Worm (Caenorhabditis elegans): ENCODE results near the gene F28H7.2.

F28H7.2 gene

DNA sequence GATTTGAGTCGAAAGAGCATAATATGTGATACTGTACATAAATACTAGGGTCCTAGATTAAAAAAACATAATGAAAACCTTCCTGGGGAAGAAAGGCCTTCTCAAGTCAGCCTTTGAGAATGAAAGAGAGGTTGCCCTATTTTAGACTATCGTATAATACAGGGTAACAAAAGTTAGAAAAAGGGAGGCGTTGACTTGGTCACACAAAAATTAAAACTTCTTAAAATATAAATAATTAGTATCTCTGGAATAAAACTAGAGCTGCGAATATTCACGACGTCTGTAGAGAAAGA, 35.1 kb upstream of the F28H7.2 start:
- no peak for TF ChIP-seq efl-1 (optimal IDR thresholded peaks at IDR 0.05)
- peak in 1 of 2 experiments; percentile 84 for TF ChIP-seq efl-1 (GFP tag; optimal IDR thresholded peaks at IDR 0.05 in 1 of 2)
- no peak for TF ChIP-seq nhr-84 (tag; optimal IDR thresholded peaks at IDR 0.05)
- TF ChIP-seq nhr-11 (tag; optimal IDR thresholded peaks at IDR 0.05): no peak
- TF ChIP-seq C34B4.2 (tag; optimal IDR thresholded peaks at IDR 0.05): no peak
- TF ChIP-seq nhr-76 (tag; optimal IDR thresholded peaks at IDR 0.05): no peak
- TF ChIP-seq egl-13 (tag; optimal IDR thresholded peaks at IDR 0.05): no peak

DNA sequence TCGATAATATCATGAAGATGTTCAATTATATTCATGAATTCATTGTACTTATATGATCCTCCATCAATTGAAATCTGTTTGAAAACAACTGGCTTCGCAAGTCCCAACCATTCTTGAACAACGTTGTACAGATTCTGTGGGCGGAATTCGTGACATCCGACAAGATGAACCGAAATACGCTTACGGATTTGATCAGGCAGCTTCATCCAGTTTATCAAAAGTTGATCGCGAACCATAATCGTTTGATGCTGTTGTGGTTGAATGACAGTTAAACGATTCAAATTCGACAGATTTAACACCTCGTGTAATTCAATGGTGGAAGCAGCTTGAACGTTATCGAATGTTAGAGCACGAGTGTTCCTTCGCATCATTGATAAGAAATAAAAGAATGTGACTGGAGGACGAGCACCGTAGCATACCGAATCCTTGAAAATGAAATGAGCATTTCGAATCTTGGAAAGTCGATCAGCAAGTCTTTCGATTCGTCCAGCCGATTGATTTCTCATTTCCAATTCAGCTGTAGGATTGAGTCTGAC, 33.9 kb upstream of the F28H7.2 start:
- no peak for TF ChIP-seq mab-9 (GFP tag; IDR thresholded peaks at IDR 0.05)
- no peak for TF ChIP-seq Y116A8C.19 (tag; optimal IDR thresholded peaks at IDR 0.05; ENCODE audit: borderline replicate concordance)
- no peak for TF ChIP-seq C34B4.2 (tag; optimal IDR thresholded peaks at IDR 0.05)
- peak; percentile 80 for TF ChIP-seq aly-2 (tag; optimal IDR thresholded peaks at IDR 0.05)
- TF ChIP-seq aha-1 (tag; optimal IDR thresholded peaks at IDR 0.05): no peak
- TF ChIP-seq vab-15 (tag; optimal IDR thresholded peaks at IDR 0.05): no peak
- TF ChIP-seq xbp-1 (tag; optimal IDR thresholded peaks at IDR 0.05): no peak
- no peak for TF ChIP-seq efl-1 (optimal IDR thresholded peaks at IDR 0.05)
- TF ChIP-seq efl-1 (GFP tag; optimal IDR thresholded peaks at IDR 0.05 in 1 of 2): peak in 1 of 2 experiments; percentile 90
- TF ChIP-seq tbx-2 (tag; optimal IDR thresholded peaks at IDR 0.05): no peak
- TF ChIP-seq ces-1 (GFP tag; optimal IDR thresholded peaks at IDR 0.05): no peak
- no peak for TF ChIP-seq unc-86 (tag; optimal IDR thresholded peaks at IDR 0.05)
- no peak for TF ChIP-seq zag-1 (tag; optimal IDR thresholded peaks at IDR 0.05)
- no peak for TF ChIP-seq isw-1 (GFP tag; IDR thresholded peaks at IDR 0.05)
- no peak for TF ChIP-seq fkh-4 (tag; optimal IDR thresholded peaks at IDR 0.05; ENCODE audit: borderline replicate concordance)
- no peak for TF ChIP-seq ceh-63 (GFP tag; optimal IDR thresholded peaks at IDR 0.05)
- no peak for TF ChIP-seq nhr-47 (tag; optimal IDR thresholded peaks at IDR 0.05)
- no peak for TF ChIP-seq sox-4 (tag; optimal IDR thresholded peaks at IDR 0.05)

DNA sequence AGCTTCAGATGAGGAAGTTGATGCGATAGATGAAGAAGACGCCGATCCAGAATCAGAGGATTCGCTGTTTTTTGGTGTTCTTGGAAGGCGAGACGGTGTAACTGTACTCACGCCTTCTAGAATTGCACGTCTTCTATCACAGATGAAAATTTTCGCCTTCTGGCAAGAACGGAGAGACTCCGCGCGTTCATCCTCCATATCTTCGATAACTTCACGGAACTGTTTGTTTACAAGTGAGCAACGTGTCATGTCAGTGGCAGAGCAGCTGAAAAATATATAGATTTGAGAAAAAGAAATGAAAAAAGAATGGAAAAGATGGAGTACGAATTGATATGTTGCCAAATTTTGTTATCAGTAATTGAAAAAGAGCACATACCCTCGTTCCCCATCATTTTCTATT, 33.1 kb upstream of the F28H7.2 start:
- TF ChIP-seq swsn-7 (tag; optimal IDR thresholded peaks at IDR 0.05) (no peak), skn-1 (tag; optimal IDR thresholded peaks at IDR 0.05) (no peak), hpl-2 (GFP tag; optimal IDR thresholded peaks at IDR 0.05) (no peak), aha-1 (tag; optimal IDR thresholded peaks at IDR 0.05) (no peak), nhr-237 (tag; optimal IDR thresholded peaks at IDR 0.05) (no peak), nhr-85 (tag) (no peak), lin-35 (GFP tag; optimal IDR thresholded peaks at IDR 0.05) (peak in 1 of 2 experiments; percentile 2), egl-13 (tag; optimal IDR thresholded peaks at IDR 0.05) (no peak), efl-1 (optimal IDR thresholded peaks at IDR 0.05) (no peak), efl-1 (GFP tag; optimal IDR thresholded peaks at IDR 0.05 in 1 of 2) (peak in 1 of 2 experiments; percentile 87), nhr-76 (tag; optimal IDR thresholded peaks at IDR 0.05) (no peak), sptf-1 (tag; optimal IDR thresholded peaks at IDR 0.05) (no peak), tlp-1 (tag; optimal IDR thresholded peaks at IDR 0.05) (no peak), ceh-8 (GFP tag; optimal IDR thresholded peaks at IDR 0.05) (no peak)

ce11 chrV:10715158-10716152, 32.2 kb upstream of the F28H7.2 start:
- TF ChIP-seq dpl-1 (GFP tag; optimal IDR thresholded peaks at IDR 0.05) (peak; percentile 46 to 62 (median 60)), lin-14 (GFP tag; optimal IDR thresholded peaks at IDR 0.05) (peak; percentile 100), skn-1 (tag; optimal IDR thresholded peaks at IDR 0.05) (peak; percentile 92), hlh-4 (tag; optimal IDR thresholded peaks at IDR 0.05) (no peak), xbp-1 (tag; optimal IDR thresholded peaks at IDR 0.05) (peak; percentile 97), unc-86 (tag; optimal IDR thresholded peaks at IDR 0.05) (peak; percentile 91), nhr-12 (tag; optimal IDR thresholded peaks at IDR 0.05) (no peak), tlp-1 (tag; optimal IDR thresholded peaks at IDR 0.05) (no peak), Y116A8C.19 (tag; optimal IDR thresholded peaks at IDR 0.05; ENCODE audit: borderline replicate concordance) (no peak), lin-15B (tag; optimal IDR thresholded peaks at IDR 0.05) (peak; percentile 2), jun-1 (tag; optimal IDR thresholded peaks at IDR 0.05) (peak; percentile 85), aha-1 (tag; optimal IDR thresholded peaks at IDR 0.05) (peak; percentile 82), nhr-76 (tag; optimal IDR thresholded peaks at IDR 0.05) (no peak), mep-1 (tag; optimal IDR thresholded peaks at IDR 0.05) (peak; percentile 83), zag-1 (tag; optimal IDR thresholded peaks at IDR 0.05) (no peak), pag-3 (tag; optimal IDR thresholded peaks at IDR 0.05; ENCODE audit: borderline replicate concordance, insufficient read depth) (peak; percentile 88), hlh-17 (GFP tag; optimal IDR thresholded peaks at IDR 0.05; ENCODE audit: borderline replicate concordance) (no peak), ztf-4 (tag; optimal IDR thresholded peaks at IDR 0.05) (peak; percentile 91), mef-2 (tag; optimal IDR thresholded peaks at IDR 0.05) (peak; percentile 82), mab-9 (GFP tag; IDR thresholded peaks at IDR 0.05) (peak; percentile 89), ceh-63 (GFP tag; optimal IDR thresholded peaks at IDR 0.05) (peak; percentile 43), isw-1 (GFP tag; IDR thresholded peaks at IDR 0.05) (peak; percentile 83), rnt-1 (tag; optimal IDR thresholded peaks at IDR 0.05) (peak; percentile 98), F16B12.6 (tag; optimal IDR thresholded peaks at IDR 0.05) (peak; percentile 21)
